Worm (Caenorhabditis elegans): ENCODE data around the gene srh-199.

Gene srh-199

ce11 chrV:1781922-1782321 lies 30.6 kb upstream of the srh-199 start, which contains the start of gene F36H9.5:
Gene F36H9.5, minus strand, starts transcription at chrV:1782022.
- TF ChIP-seq elt-3 (tag; optimal IDR thresholded peaks at IDR 0.05) (no peak), bed-3 (GFP tag; optimal IDR thresholded peaks at IDR 0.05) (no peak), cnd-1 (tag; optimal IDR thresholded peaks at IDR 0.05) (no peak), flh-1 (GFP tag; optimal IDR thresholded peaks at IDR 0.05) (no peak), sptf-1 (tag; optimal IDR thresholded peaks at IDR 0.05) (no peak), ceh-43 (GFP tag; optimal IDR thresholded peaks at IDR 0.05) (no peak)

- no peak for TF ChIP-seq tbx-8 (GFP tag; optimal IDR thresholded peaks at IDR 0.05)
- TF ChIP-seq hlh-1 (tag; optimal IDR thresholded peaks at IDR 0.05) = no peak
- TF ChIP-seq ceh-39 (tag; optimal IDR thresholded peaks at IDR 0.05) = no peak
- no peak for TF ChIP-seq lin-32 (GFP tag; optimal IDR thresholded peaks at IDR 0.05)
- no peak for TF ChIP-seq mab-5 (tag; optimal IDR thresholded peaks at IDR 0.05)
- TF ChIP-seq ceh-43 (GFP tag; optimal IDR thresholded peaks at IDR 0.05) = no peak
- TF ChIP-seq nhr-28 (tag; optimal IDR thresholded peaks at IDR 0.05) = no peak
- TF ChIP-seq cnd-1 (tag; optimal IDR thresholded peaks at IDR 0.05) = no peak
- TF ChIP-seq elt-1 (tag; optimal IDR thresholded peaks at IDR 0.05; ENCODE audit: borderline replicate concordance, insufficient read depth) = no peak
- TF ChIP-seq blmp-1 (tag; optimal IDR thresholded peaks at IDR 0.05) = no peak
- no peak for TF ChIP-seq unc-62 (GFP tag; optimal IDR thresholded peaks at IDR 0.05)
- no peak for TF ChIP-seq nhr-76 (tag; optimal IDR thresholded peaks at IDR 0.05)
Observed at ce11 chrV:1779994-1780393, 28.6 kb upstream of the srh-199 start.

ce11 chrV:1779136-1779535 lies 27.8 kb upstream of the srh-199 start, which contains the start of gene F36H9.4:
Gene F36H9.4, minus strand, starts transcription at chrV:1779236.
- no peak for TF ChIP-seq elt-1 (tag; optimal IDR thresholded peaks at IDR 0.05; ENCODE audit: borderline replicate concordance, insufficient read depth)
- TF ChIP-seq hlh-1 (tag; optimal IDR thresholded peaks at IDR 0.05) = no peak
- no peak for TF ChIP-seq ztf-11 (tag; optimal IDR thresholded peaks at IDR 0.05)
- TF ChIP-seq ceh-39 (tag; optimal IDR thresholded peaks at IDR 0.05) = no peak
- no peak for TF ChIP-seq elt-3 (tag; optimal IDR thresholded peaks at IDR 0.05)
- no peak for TF ChIP-seq mls-2 (tag; optimal IDR thresholded peaks at IDR 0.05)
- no peak for TF ChIP-seq unc-120 (tag; optimal IDR thresholded peaks at IDR 0.05; ENCODE audit: poor library complexity, severe bottlenecking)
- no peak for TF ChIP-seq nhr-237 (tag; optimal IDR thresholded peaks at IDR 0.05)
- TF ChIP-seq M03D4.4 (tag; optimal IDR thresholded peaks at IDR 0.05) = no peak
- no peak for TF ChIP-seq flh-1 (GFP tag; optimal IDR thresholded peaks at IDR 0.05)
- TF ChIP-seq ham-2 (GFP tag; optimal IDR thresholded peaks at IDR 0.05) = no peak
- no peak for TF ChIP-seq blmp-1 (tag; optimal IDR thresholded peaks at IDR 0.05)
- TF ChIP-seq nhr-76 (tag; optimal IDR thresholded peaks at IDR 0.05) = no peak
- no peak for TF ChIP-seq nhr-2 (tag; optimal IDR thresholded peaks at IDR 0.05)
- no peak for TF ChIP-seq lsy-2 (tag; optimal IDR thresholded peaks at IDR 0.05)
- TF ChIP-seq lin-32 (GFP tag; optimal IDR thresholded peaks at IDR 0.05) = no peak
- no peak for TF ChIP-seq unc-39 (tag; optimal IDR thresholded peaks at IDR 0.05)
- no peak for TF ChIP-seq mab-5 (tag; optimal IDR thresholded peaks at IDR 0.05)
- TF ChIP-seq nhr-28 (tag; optimal IDR thresholded peaks at IDR 0.05) = no peak

ce11 chrV:1774874-1775589 lies 23.7 kb upstream of the srh-199 start, which contains the start of gene F36H9.7:
Gene F36H9.7, minus strand, starts transcription at chrV:1774924.
- TF ChIP-seq nhr-2 (tag; optimal IDR thresholded peaks at IDR 0.05) = no peak
- peak; percentile 78 for TF ChIP-seq ces-1 (GFP tag; optimal IDR thresholded peaks at IDR 0.05)

- no peak for TF ChIP-seq pha-4 (tag; optimal IDR thresholded peaks at IDR 0.05)
- TF ChIP-seq drap-1 (GFP tag; optimal IDR thresholded peaks at IDR 0.05) = no peak
- TF ChIP-seq ceh-39 (tag; optimal IDR thresholded peaks at IDR 0.05) = no peak
- TF ChIP-seq ztf-11 (tag; optimal IDR thresholded peaks at IDR 0.05) = no peak
- TF ChIP-seq snpc-4 (tag; optimal IDR thresholded peaks at IDR 0.05) = no peak
- TF ChIP-seq zip-8 (tag; optimal IDR thresholded peaks at IDR 0.05) = no peak
- no peak for TF ChIP-seq mab-5 (tag; optimal IDR thresholded peaks at IDR 0.05)
- TF ChIP-seq unc-39 (tag; optimal IDR thresholded peaks at IDR 0.05) = no peak
- TF ChIP-seq hlh-1 (tag; optimal IDR thresholded peaks at IDR 0.05) = no peak
- no peak for TF ChIP-seq elt-1 (tag; optimal IDR thresholded peaks at IDR 0.05; ENCODE audit: borderline replicate concordance, insufficient read depth)
- TF ChIP-seq lsy-2 (tag; optimal IDR thresholded peaks at IDR 0.05) = no peak
Observed at ce11 chrV:1773120-1773519, 21.8 kb upstream of the srh-199 start.

All from whole organism, mixed stage, embryonic.